Worm (Caenorhabditis elegans): Measurements from ENCODE around the gene exos-9.
A peak's percentile ranks its signal among the peaks of the same experiment; 100 is the strongest.

The exos-9 gene

DNA sequence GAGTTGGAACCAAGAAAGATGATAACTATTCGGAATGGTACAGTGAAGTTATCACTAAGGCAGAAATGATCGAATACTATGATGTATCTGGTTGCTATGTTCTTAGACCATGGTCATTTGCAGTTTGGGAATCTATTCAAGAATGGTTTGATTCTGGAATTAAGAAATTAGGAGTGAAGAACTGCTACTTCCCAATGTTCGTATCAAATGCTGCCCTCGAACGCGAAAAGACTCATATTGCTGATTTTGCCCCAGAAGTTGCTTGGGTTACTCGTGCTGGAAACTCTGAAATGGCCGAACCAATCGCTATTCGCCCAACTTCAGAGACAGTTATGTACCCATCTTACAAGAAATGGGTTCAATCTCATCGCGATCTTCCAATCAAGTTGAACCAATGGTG lies 41.5 kb upstream of the exos-9 start:
- TF ChIP-seq unc-62 (GFP tag; optimal IDR thresholded peaks at IDR 0.05) (no peak), ztf-26 (tag; optimal IDR thresholded peaks at IDR 0.05) (no peak), ztf-18 (tag; optimal IDR thresholded peaks at IDR 0.05) (no peak), snpc-1.1 (tag; optimal IDR thresholded peaks at IDR 0.05; ENCODE audit: insufficient read depth) (no peak), xnd-1 (tag; optimal IDR thresholded peaks at IDR 0.05) (no peak), B0035.1 (tag; optimal IDR thresholded peaks at IDR 0.05) (no peak), Y67H2A.10 (GFP tag; conservative IDR thresholded peaks at IDR 0.05) (no peak), B0261.1 (tag; optimal IDR thresholded peaks at IDR 0.05) (no peak), ccch-3 (GFP tag; optimal IDR thresholded peaks at IDR 0.05) (no peak), rcor-1 (GFP tag; IDR thresholded peaks at IDR 0.05) (no peak), ceh-27 (GFP tag; optimal IDR thresholded peaks at IDR 0.05) (no peak), mxl-1 (tag; optimal IDR thresholded peaks at IDR 0.05) (no peak), mel-28 (tag; optimal IDR thresholded peaks at IDR 0.05; ENCODE audit: borderline replicate concordance) (no peak), B0336.3 (GFP tag; IDR thresholded peaks at IDR 0.05) (no peak), K11D2.4 (GFP tag; IDR thresholded peaks at IDR 0.05) (no peak), hlh-26 (GFP tag; conservative IDR thresholded peaks at IDR 0.05) (no peak), F57C9.4 (tag; optimal IDR thresholded peaks at IDR 0.05) (no peak), madf-3 (GFP tag; IDR thresholded peaks at IDR 0.05) (no peak), C06A6.2 (GFP tag; conservative IDR thresholded peaks at IDR 0.05) (no peak)

DNA sequence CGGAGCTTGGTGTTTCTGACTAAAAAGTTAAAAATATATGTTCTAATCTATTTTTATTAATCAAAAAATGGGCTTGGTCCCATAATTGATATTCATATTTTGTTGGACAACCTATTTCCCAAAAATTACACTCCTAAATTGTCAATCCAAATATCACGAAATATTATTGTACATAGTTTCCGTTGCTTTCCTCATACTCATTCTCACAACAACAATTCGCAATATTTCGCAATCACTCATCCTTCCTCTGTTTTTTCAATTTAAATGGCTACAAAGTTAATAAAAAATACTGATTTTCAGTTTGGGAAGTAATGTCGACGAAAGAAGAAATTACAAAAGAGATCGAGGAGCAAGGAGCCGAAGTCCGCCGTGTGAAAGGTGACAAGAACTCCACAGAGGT lies 40.9 kb upstream of the exos-9 start, which contains the start of gene pars-1:
Gene pars-1, plus strand, starts transcription at position 301 of the 400 bp plus-strand sequence.
- no peak for TF ChIP-seq rpc-1 (optimal IDR thresholded peaks at IDR 0.05)
- no peak for TF ChIP-seq rpc-1 (tag; optimal IDR thresholded peaks at IDR 0.05)
- no peak for TF ChIP-seq cebp-1 (GFP tag; IDR thresholded peaks at IDR 0.05)
- peak; percentile 89 for TF ChIP-seq cebp-1 (tag; optimal IDR thresholded peaks at IDR 0.05)

DNA sequence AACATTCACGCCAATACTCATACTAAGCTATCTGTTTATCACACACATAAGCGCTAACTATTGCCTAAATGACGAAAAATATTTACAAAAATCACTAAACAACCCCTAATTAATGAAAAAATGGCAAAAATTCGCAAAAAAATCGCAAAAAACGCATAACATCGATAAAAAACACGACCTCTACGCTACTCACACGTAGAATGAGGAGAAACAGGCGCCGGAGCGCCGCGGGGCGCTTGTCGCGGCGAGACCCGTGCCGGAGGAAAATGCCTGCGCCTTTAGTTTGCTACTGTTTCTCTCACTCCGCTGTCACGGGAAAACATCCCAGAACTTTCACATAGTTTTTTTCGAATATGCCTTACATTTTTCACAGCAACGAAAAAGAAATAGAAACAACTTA lies 40.0 kb upstream of the exos-9 start:
- peak; percentile 56 for TF ChIP-seq lsl-1 (GFP tag; optimal IDR thresholded peaks at IDR 0.05)
- peak; percentile 63; the same call in 1 of the 2 replicates for TF ChIP-seq ceh-91 (GFP tag; IDR thresholded peaks at IDR 0.05)
- peak; percentile 82 for TF ChIP-seq F33H1.4 (GFP tag; IDR thresholded peaks at IDR 0.05)
- TF ChIP-seq madf-6 (GFP tag; IDR thresholded peaks at IDR 0.05), result peak; percentile 57
- peak; percentile 61; the same call in 1 of the 2 replicates for TF ChIP-seq dox-1 (GFP tag; IDR thresholded peaks at IDR 0.05)
- peak; percentile 32 for TF ChIP-seq efl-1 (GFP tag; optimal IDR thresholded peaks at IDR 0.05)
- TF ChIP-seq hmg-1.2 (GFP tag; IDR thresholded peaks at IDR 0.05), result 0 out of 2 replicates have a peak, but pooled peaks have one; percentile 12
- TF ChIP-seq D2030.7 (GFP tag; IDR thresholded peaks at IDR 0.05), result peak; percentile 43; the same call in 1 of the 2 replicates
- TF ChIP-seq egrh-3 (GFP tag; IDR thresholded peaks at IDR 0.05), result 0 out of 2 replicates have a peak, but pooled peaks have one; percentile 8

DNA sequence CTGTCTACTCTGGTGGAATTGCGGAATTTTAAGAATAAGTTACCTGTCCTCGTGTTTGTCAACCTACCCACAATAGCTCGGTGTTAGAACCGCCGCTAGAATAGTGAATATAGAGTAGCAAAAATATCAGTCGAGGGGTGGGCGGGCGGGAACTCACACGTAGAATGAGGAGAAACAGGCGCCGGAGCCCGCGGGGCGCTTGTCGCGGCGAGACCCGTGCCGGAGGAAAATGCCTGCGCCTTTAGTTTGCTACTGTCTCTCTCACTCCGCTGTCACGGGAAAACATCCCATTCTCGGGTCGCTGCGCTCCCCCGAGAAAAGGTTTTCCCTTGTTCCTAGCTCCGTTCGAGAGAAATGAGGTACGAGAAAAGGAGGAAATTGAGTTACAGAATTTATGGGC lies 37.8 kb upstream of the exos-9 start:
- peak; percentile 69; the same call in 1 of the 2 replicates for TF ChIP-seq egrh-3 (GFP tag; IDR thresholded peaks at IDR 0.05)

DNA sequence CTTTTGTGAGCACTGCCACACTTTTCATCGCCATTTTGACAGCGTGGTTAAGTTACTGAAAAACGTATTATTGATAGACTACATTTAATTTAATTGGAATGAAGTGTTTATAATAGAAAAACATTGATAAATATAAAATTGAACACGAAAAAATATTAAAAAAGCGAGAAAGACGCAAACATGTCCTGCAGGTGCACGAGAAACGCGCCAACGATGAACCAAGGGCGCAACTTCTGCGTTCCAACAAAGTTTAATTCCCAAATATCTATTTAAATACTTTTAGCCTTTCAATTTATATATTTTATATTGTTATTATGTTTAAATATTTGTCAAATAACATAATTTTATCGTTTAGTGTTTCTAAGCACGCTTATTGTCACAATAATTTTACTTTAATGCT lies 36.3 kb upstream of the exos-9 start, which contains the start of gene ndus-8:
Gene ndus-8, minus strand, starts transcription at position 55 of the 400 bp plus-strand sequence.
- TF ChIP-seq egrh-3 (GFP tag; IDR thresholded peaks at IDR 0.05) (no peak), ztf-3 (GFP tag; optimal IDR thresholded peaks at IDR 0.05) (no peak), lin-35 (GFP tag; optimal IDR thresholded peaks at IDR 0.05) (peak in 1 of 3 experiments; percentile 66), sptf-2 (GFP tag; optimal IDR thresholded peaks at IDR 0.05) (no peak), F33H1.4 (GFP tag; IDR thresholded peaks at IDR 0.05) (peak; percentile 52), mcd-1 (GFP tag; IDR thresholded peaks at IDR 0.05) (peak; percentile 63), F52B5.7 (tag; optimal IDR thresholded peaks at IDR 0.05) (no peak), mxl-1 (tag; optimal IDR thresholded peaks at IDR 0.05) (no peak), F23B12.7 (tag; optimal IDR thresholded peaks at IDR 0.05; ENCODE audit: insufficient read depth) (peak; percentile 12), pbrm-1 (GFP tag; IDR thresholded peaks at IDR 0.05) (no peak), rec-8 (tag; optimal IDR thresholded peaks at IDR 0.05) (no peak), snpc-3.4 (tag; optimal IDR thresholded peaks at IDR 0.05) (peak; percentile 50), D2030.7 (GFP tag; IDR thresholded peaks at IDR 0.05) (no peak), rcor-1 (GFP tag; IDR thresholded peaks at IDR 0.05) (0 out of 2 replicates have a peak, but pooled peaks have one; percentile 9), F57C9.4 (tag; optimal IDR thresholded peaks at IDR 0.05) (no peak), ztf-18 (tag; optimal IDR thresholded peaks at IDR 0.05) (peak; percentile 93), lsl-1 (GFP tag; optimal IDR thresholded peaks at IDR 0.05) (peak; percentile 20), lin-54 (GFP tag; optimal IDR thresholded peaks at IDR 0.05) (peak; percentile 59)
